Fruit fly (Drosophila melanogaster) whole organism: ENCODE results near the gene vri.

Experiments used
- CG8478 ChIP-seq: fragments of >200 bp; optimal IDR thresholded peaks from 2 replicates; lab custom pipeline; 2018; ENCODE audit warnings: inconsistent platforms
- Dll ChIP-seq: fragments of >200 bp; optimal IDR thresholded peaks from 2 replicates; lab custom pipeline; 2017
- EcR ChIP-seq, 2 experiments: fragments of >200 bp; optimal IDR thresholded peaks; 2 replicates each; lab custom pipeline; 2017; ENCODE audit warnings: missing biosample characterization in 2 of 2, missing genetic modification characterization in 2 of 2, missing genetic modification reagents in 2 of 2
- pan ChIP-seq: fragments of >200 bp; optimal IDR thresholded peaks from 2 replicates; lab custom pipeline; 2017
- psq ChIP-seq: fragments of >200 bp; optimal IDR thresholded peaks from 2 replicates; lab custom pipeline; 2017
- usp ChIP-seq: fragments of >200 bp; optimal IDR thresholded peaks from 2 replicates; lab custom pipeline; 2017; ENCODE audit warnings: missing biosample characterization, missing genetic modification characterization, mixed read lengths

dm6 chr2L:5271081-5271480 is 17.7 kb upstream of the vri start, which contains the start of gene tkv:
- TF ChIP-seq psq (lab: Kevin White, UChicago): no peak
- TF ChIP-seq CG8478 (lab: Kevin White, UChicago): no peak
- TF ChIP-seq usp (GFP tag; lab: Kevin White, UChicago): no peak
- TF ChIP-seq Dll: no peak
- TF ChIP-seq EcR (GFP tag; optimal IDR thresholded peaks at IDR 0.05; lab: Kevin White, UChicago): no peak
- no peak for TF ChIP-seq pan
